Worm (Caenorhabditis elegans) whole organism, L2 larva: ENCODE data around the gene dpy-23.

Experiments
- C34F6.9 ChIP-seq: fragments of 150-350 bp; optimal IDR thresholded peaks from 2 replicates; lab custom pipeline; 2014; ENCODE audit warnings: missing biosample characterization, missing genetic modification characterization
- R02D3.7 ChIP-seq: fragments of 150-350 bp; optimal IDR thresholded peaks from 2 replicates; lab custom pipeline; 2014; ENCODE audit warnings: missing biosample characterization, missing genetic modification characterization
- ZK546.5 ChIP-seq: sonication (generic microtip); optimal IDR thresholded peaks from 2 replicates; lab custom pipeline; 2017; ENCODE audit warnings: missing biosample characterization, missing genetic modification characterization
- alr-1 ChIP-seq: fragments of 150-350 bp; optimal IDR thresholded peaks from 2 replicates; lab custom pipeline; 2014; ENCODE audit warnings: missing biosample characterization, missing genetic modification characterization
- aly-2 ChIP-seq: fragments of 150-350 bp; optimal IDR thresholded peaks from 2 replicates; lab custom pipeline; 2014; ENCODE audit warnings: missing biosample characterization, missing genetic modification characterization
- ceh-82 ChIP-seq: fragments of 150-350 bp; optimal IDR thresholded peaks from 2 replicates; lab custom pipeline; 2014; ENCODE audit warnings: missing biosample characterization, missing genetic modification characterization
- crh-2 ChIP-seq: sonication (generic microtip); optimal IDR thresholded peaks from 2 replicates; lab custom pipeline; 2017; ENCODE audit warnings: missing biosample characterization, missing genetic modification characterization
- dmd-4 ChIP-seq: sonication (generic microtip); optimal IDR thresholded peaks from 2 replicates; lab custom pipeline; 2017; ENCODE audit warnings: missing biosample characterization, missing genetic modification characterization
- egl-27 ChIP-seq: sonication (generic microtip); optimal IDR thresholded peaks from 3 replicates; lab custom pipeline; 2017; ENCODE audit warnings: missing biosample characterization, missing genetic modification reagents, missing genetic modification characterization
- elt-3 ChIP-seq: sonication (generic microtip); optimal IDR thresholded peaks from 2 replicates; lab custom pipeline; 2017; ENCODE audit warnings: missing biosample characterization, missing genetic modification characterization
- fos-1 ChIP-seq: fragments of 150-350 bp; optimal IDR thresholded peaks from 2 replicates; lab custom pipeline; 2014; ENCODE audit warnings: missing biosample characterization, missing genetic modification characterization
- gmeb-1 ChIP-seq: fragments of 150-350 bp; optimal IDR thresholded peaks from 2 replicates; lab custom pipeline; 2014; ENCODE audit warnings: missing biosample characterization, missing genetic modification characterization
- lin-11 ChIP-seq: fragments of 150-350 bp; sonication (generic microtip); optimal IDR thresholded peaks from 2 replicates; lab custom pipeline; 2014; ENCODE audit warnings: missing biosample characterization, missing genetic modification characterization, inconsistent platforms, mixed read lengths
- lin-13 ChIP-seq: fragments of 150-350 bp; optimal IDR thresholded peaks from 2 replicates; lab custom pipeline; 2014; ENCODE audit warnings: missing biosample characterization, missing genetic modification reagents, missing genetic modification characterization
- lin-39 ChIP-seq: fragments of 150-350 bp; optimal IDR thresholded peaks from 2 replicates; lab custom pipeline; 2014; ENCODE audit warnings: missing biosample characterization, missing genetic modification reagents, missing genetic modification characterization
- lsy-2 ChIP-seq, 2 experiments: fragments of 150-350 bp in 1 of 2; sonication (generic microtip) in 1 of 2; optimal IDR thresholded peaks; 2 replicates each; lab custom pipeline; 2014 to 2017; ENCODE audit warnings: missing biosample characterization in 2 of 2, missing genetic modification characterization in 2 of 2
- mab-5 ChIP-seq: fragments of 150-350 bp; optimal IDR thresholded peaks from 2 replicates; lab custom pipeline; 2014; ENCODE audit warnings: missing biosample characterization, missing genetic modification characterization
- mbf-1 ChIP-seq: sonication (generic microtip); optimal IDR thresholded peaks from 2 replicates; lab custom pipeline; 2017; ENCODE audit warnings: missing biosample characterization, missing genetic modification characterization
- nhr-10 ChIP-seq: sonication (generic microtip); optimal IDR thresholded peaks from 2 replicates; lab custom pipeline; 2017; ENCODE audit warnings: missing biosample characterization, missing genetic modification characterization
- nhr-11 ChIP-seq: fragments of 150-350 bp; optimal IDR thresholded peaks from 2 replicates; lab custom pipeline; 2014; ENCODE audit warnings: missing biosample characterization, missing genetic modification characterization
- nhr-129 ChIP-seq: fragments of 150-350 bp; optimal IDR thresholded peaks from 2 replicates; lab custom pipeline; 2014; ENCODE audit warnings: missing biosample characterization, missing genetic modification characterization
- nhr-25 ChIP-seq: fragments of 150-350 bp; sonication (generic microtip); optimal IDR thresholded peaks from 3 replicates; lab custom pipeline; 2014; ENCODE audit warnings: missing biosample characterization, missing genetic modification characterization
- nhr-77 ChIP-seq: fragments of 150-350 bp; optimal IDR thresholded peaks from 2 replicates; lab custom pipeline; 2014; ENCODE audit warnings: missing biosample characterization, missing genetic modification characterization
- sem-4 ChIP-seq: fragments of 150-350 bp; optimal IDR thresholded peaks from 2 replicates; lab custom pipeline; 2014; ENCODE audit warnings: missing biosample characterization, missing genetic modification reagents, missing genetic modification characterization
- skn-1 ChIP-seq: sonication (generic microtip); optimal IDR thresholded peaks from 2 replicates; lab custom pipeline; 2017; ENCODE audit warnings: missing biosample characterization, missing genetic modification characterization
- sma-3 ChIP-seq: sonication (generic microtip); optimal IDR thresholded peaks from 2 replicates; lab custom pipeline; 2016; ENCODE audit warnings: missing genetic modification reagents, missing genetic modification characterization, missing compliant biosample characterization
- sma-9 ChIP-seq, 2 experiments: fragments of 150-350 bp in 1 of 2; sonication (generic microtip) in 1 of 2; optimal IDR thresholded peaks; 2 replicates each; lab custom pipeline; 2014 to 2016; ENCODE audit warnings: missing genetic modification characterization in 2 of 2, mild to moderate bottlenecking in 1 of 2, missing biosample characterization in 1 of 2, missing compliant biosample characterization in 1 of 2, missing genetic modification reagents in 1 of 2, moderate library complexity in 1 of 2
- snpc-4 ChIP-seq: fragments of 150-350 bp; optimal IDR thresholded peaks from 2 replicates; lab custom pipeline; 2014; ENCODE audit warnings: missing biosample characterization, missing genetic modification characterization
- unc-55 ChIP-seq: fragments of 150-350 bp; sonication (generic microtip); optimal IDR thresholded peaks from 3 replicates; lab custom pipeline; 2014; ENCODE audit warnings: missing biosample characterization, missing genetic modification reagents, missing genetic modification characterization
- unc-62 ChIP-seq: fragments of 150-350 bp; optimal IDR thresholded peaks from 2 replicates; lab custom pipeline; 2014; ENCODE audit warnings: missing biosample characterization, missing genetic modification reagents, missing genetic modification characterization
- ztf-1 ChIP-seq: fragments of 200-800 bp; sonication (Bioruptor generic); conservative IDR thresholded peaks from 2 replicates; pipeline ENCODE4 v1.3.6; 2022; ENCODE audit warnings: missing genetic modification characterization, missing compliant biosample characterization
- ztf-11 ChIP-seq: sonication (generic microtip); optimal IDR thresholded peaks from 2 replicates; lab custom pipeline; 2017; ENCODE audit warnings: missing biosample characterization, missing genetic modification characterization
- ztf-4 ChIP-seq: fragments of 150-350 bp; optimal IDR thresholded peaks from 2 replicates; lab custom pipeline; 2014; ENCODE audit warnings: missing biosample characterization, missing genetic modification characterization

dpy-23 gene

DNA sequence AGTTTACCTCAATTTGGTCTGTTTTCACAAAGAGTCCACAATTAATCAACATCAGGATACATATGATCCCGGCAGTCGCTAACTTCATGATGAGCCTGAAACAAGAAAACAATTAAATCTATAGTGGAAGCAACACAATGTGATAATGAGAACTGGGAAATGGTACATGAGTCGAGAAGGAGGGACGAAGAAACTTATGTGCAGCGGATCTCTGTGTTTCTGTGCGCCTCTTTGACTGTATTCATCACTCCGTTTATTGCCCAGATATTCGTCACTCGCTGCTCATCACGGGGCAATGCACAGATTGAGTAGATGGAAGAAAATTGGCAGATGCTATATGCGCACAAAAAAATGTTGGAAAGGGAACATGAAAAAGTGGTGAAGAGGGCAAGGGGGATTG is 22.9 kb upstream of the dpy-23 start, which contains the start of gene R160.3:
R160.3 (minus strand) TSS at position 101 of the 400 bp plus-strand sequence.
- TF ChIP-seq ztf-1 (GFP tag; lab: Robert Waterston, UW) = no peak
- TF ChIP-seq aly-2 (tag; lab: Kevin White, UChicago) = no peak
- TF ChIP-seq unc-62 (GFP tag; lab: Kevin White, UChicago) = no peak
- TF ChIP-seq skn-1 (tag; lab: Kevin White, UChicago) = no peak

DNA sequence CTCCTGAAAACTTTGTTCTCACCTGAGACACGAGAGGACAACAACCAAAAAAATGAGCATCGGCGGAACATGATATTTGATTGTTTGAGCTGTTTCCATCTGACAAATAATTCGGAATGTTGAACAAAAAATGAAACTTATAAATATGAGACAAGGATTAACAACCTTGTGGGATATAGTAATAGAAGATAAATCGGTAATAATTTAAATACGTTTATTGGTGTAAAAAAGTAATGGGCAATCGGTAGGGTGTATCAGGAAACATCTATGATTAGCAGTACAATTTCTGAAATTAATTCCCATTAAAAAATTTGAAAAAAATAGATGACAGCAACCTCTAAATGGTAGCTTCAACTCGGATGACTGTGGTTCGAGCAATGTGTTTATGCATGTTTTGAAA is 21.7 kb upstream of the dpy-23 start, which contains the start of gene R160.10:
R160.10 (minus strand) TSS at position 101 of the 400 bp plus-strand sequence.
- TF ChIP-seq lin-39 (tag; lab: Kevin White, UChicago) = no peak

ce11 chrX:4368800-4369199 is 20.4 kb upstream of the dpy-23 start, which contains the start of gene R160.4:
R160.4 (minus strand) TSS chrX:4368900.
- TF ChIP-seq lin-39 (tag; lab: Kevin White, UChicago) (no peak), lin-13 (GFP tag; lab: Kevin White, UChicago) (no peak), nhr-11 (no peak), egl-27 (tag; lab: Kevin White, UChicago) (no peak), alr-1 (no peak), ztf-4 (no peak), nhr-77 (no peak), mab-5 (tag; lab: Kevin White, UChicago) (no peak), C34F6.9 (tag; lab: Kevin White, UChicago) (no peak), ZK546.5 (tag; lab: Kevin White, UChicago) (no peak), ceh-82 (tag; lab: Kevin White, UChicago) (no peak), gmeb-1 (tag; lab: Kevin White, UChicago) (no peak), sem-4 (tag; lab: Kevin White, UChicago) (no peak), sma-9 (GFP tag; optimal IDR thresholded peaks at IDR 0.05; lab: Kevin White, UChicago) (no peak), sma-9 (tag; optimal IDR thresholded peaks at IDR 0.05; lab: Kevin White, UChicago) (no peak), mbf-1 (tag; lab: Kevin White, UChicago) (no peak)
- TF ChIP-seq, all 48 proteins: peak for 0

DNA sequence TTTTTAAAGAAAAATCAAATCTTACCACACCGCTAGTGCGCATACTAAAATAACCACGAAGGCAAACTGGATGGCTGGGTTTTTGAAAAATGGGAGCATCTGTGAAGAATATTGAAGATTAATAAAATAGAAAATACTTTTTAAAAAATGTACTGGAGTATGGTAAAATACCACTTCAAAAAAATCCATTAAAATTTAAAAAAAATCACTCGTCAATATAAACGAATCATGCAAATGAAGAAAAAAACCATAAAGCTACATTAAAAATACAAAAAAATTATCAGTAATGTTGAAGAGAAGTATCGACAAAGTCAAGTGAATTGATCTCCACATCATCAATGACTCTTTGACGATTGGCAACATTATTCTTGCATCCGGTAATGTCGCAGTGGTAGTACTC is 18.4 kb upstream of the dpy-23 start, which contains the start of gene R160.5:
R160.5 (minus strand) TSS at position 101 of the 400 bp plus-strand sequence.
- TF ChIP-seq nhr-129 (tag; lab: Kevin White, UChicago) = no peak
- TF ChIP-seq ztf-1 (GFP tag; lab: Robert Waterston, UW) = no peak
- no peak for TF ChIP-seq lsy-2 (tag; optimal IDR thresholded peaks at IDR 0.05; lab: Kevin White, UChicago)
- no peak for TF ChIP-seq lin-39 (tag; lab: Kevin White, UChicago)
- no peak for TF ChIP-seq nhr-11
- no peak for TF ChIP-seq lin-11 (tag; lab: Kevin White, UChicago)
- TF ChIP-seq, all 48 proteins: peak for 0

ce11 chrX:4371413-4371812 is 17.7 kb upstream of the dpy-23 start, which contains the start of gene R160.13:
R160.13 (minus strand) TSS chrX:4371513.
- TF ChIP-seq aly-2 (tag; lab: Kevin White, UChicago) (no peak), ztf-11 (tag; lab: Kevin White, UChicago) (no peak), R02D3.7 (no peak), snpc-4 (tag; lab: Kevin White, UChicago) (no peak), skn-1 (tag; lab: Kevin White, UChicago) (no peak), nhr-25 (tag; lab: Kevin White, UChicago) (no peak), crh-2 (no peak), unc-55 (GFP tag; lab: Kevin White, UChicago) (no peak), fos-1 (tag; lab: Kevin White, UChicago) (no peak), nhr-10 (tag; lab: Kevin White, UChicago) (no peak), mab-5 (tag; lab: Kevin White, UChicago) (no peak), sem-4 (tag; lab: Kevin White, UChicago) (no peak), elt-3 (tag; lab: Kevin White, UChicago) (no peak), sma-3 (no peak), dmd-4 (tag; lab: Kevin White, UChicago) (no peak)
